Fruit fly (Drosophila melanogaster) whole organism, embryonic: ENCODE data around the gene CG43645.

ENCODE experiments used
- ATbp ChIP-seq: fragments of 200-800 bp; sonication (Bioruptor generic); optimal IDR thresholded peaks from 2 replicates; lab custom pipeline; 2017; ENCODE audit warnings: missing biosample characterization, mild to moderate bottlenecking, missing genetic modification characterization, missing genetic modification reagents
- CG10366 ChIP-seq: fragments of 200-800 bp; sonication (Bioruptor generic); IDR thresholded peaks from 2 replicates; pipeline ENCODE4 v1.3.6; 2022; ENCODE audit warnings: missing biosample characterization, missing genetic modification characterization
- CG10462 ChIP-seq: fragments of 200-800 bp; sonication (Bioruptor generic); optimal IDR thresholded peaks from 2 replicates; lab custom pipeline; 2016; ENCODE audit warnings: missing biosample characterization, missing genetic modification characterization
- CG11398 ChIP-seq: fragments of 200-800 bp; sonication (Bioruptor generic); optimal IDR thresholded peaks from 2 replicates; lab custom pipeline; 2016; ENCODE audit warnings: missing biosample characterization, missing genetic modification characterization
- CG11695 ChIP-seq: fragments of 200-800 bp; sonication (Bioruptor generic); IDR thresholded peaks from 3 replicates; pipeline ENCODE4 v1.3.6; 2022; ENCODE audit warnings: missing biosample characterization, missing genetic modification characterization
- CG12155 ChIP-seq: fragments of 200-800 bp; sonication (Bioruptor generic); optimal IDR thresholded peaks from 3 replicates; lab custom pipeline; 2016; ENCODE audit warnings: missing biosample characterization, missing genetic modification characterization
- CG12744 ChIP-seq: fragments of 200-800 bp; sonication (Bioruptor generic); optimal IDR thresholded peaks from 2 replicates; lab custom pipeline; 2016; ENCODE audit warnings: missing biosample characterization, missing genetic modification characterization
- CG13123 ChIP-seq: fragments of 200-800 bp; sonication (Bioruptor generic); optimal IDR thresholded peaks from 2 replicates; lab custom pipeline; 2016; ENCODE audit warnings: missing biosample characterization, missing genetic modification characterization
- CG16815 ChIP-seq: fragments of 200-800 bp; sonication (Bioruptor generic); optimal IDR thresholded peaks from 3 replicates; lab custom pipeline; 2017; ENCODE audit warnings: missing biosample characterization, mild to moderate bottlenecking, missing genetic modification characterization
- CG17912 ChIP-seq: fragments of 200-800 bp; sonication (Bioruptor generic); optimal IDR thresholded peaks from 2 replicates; lab custom pipeline; 2018; ENCODE audit warnings: missing biosample characterization, mild to moderate bottlenecking, missing genetic modification characterization
- CG18011 ChIP-seq: fragments of 200-800 bp; sonication (Bioruptor generic); optimal IDR thresholded peaks from 2 replicates; lab custom pipeline; 2017; ENCODE audit warnings: missing biosample characterization, missing genetic modification characterization, mild to moderate bottlenecking, moderate library complexity, missing genotype
- CG2120 ChIP-seq: fragments of 200-800 bp; sonication (Bioruptor generic); optimal IDR thresholded peaks from 3 replicates; lab custom pipeline; 2016; ENCODE audit warnings: missing biosample characterization, missing genetic modification characterization
- CG3065 ChIP-seq: fragments of 200-800 bp; sonication (Bioruptor generic); optimal IDR thresholded peaks from 2 replicates; lab custom pipeline; 2016; ENCODE audit warnings: missing biosample characterization, missing genetic modification characterization
- CG6689 ChIP-seq: fragments of 200-800 bp; sonication (Bioruptor generic); IDR thresholded peaks from 2 replicates; pipeline ENCODE4 v1.3.6; 2022; ENCODE audit warnings: missing biosample characterization, missing genetic modification characterization
- CG8281 ChIP-seq: fragments of 200-800 bp; sonication (Bioruptor generic); optimal IDR thresholded peaks from 2 replicates; lab custom pipeline; 2018; ENCODE audit warnings: missing biosample characterization, mild to moderate bottlenecking, missing genetic modification characterization, moderate library complexity
- CG8765 ChIP-seq: fragments of 200-800 bp; sonication (Bioruptor generic); IDR thresholded peaks from 2 replicates; pipeline ENCODE4 v1.3.6; 2022; ENCODE audit warnings: missing biosample characterization, missing genetic modification characterization
- D19A ChIP-seq: fragments of 200-800 bp; optimal IDR thresholded peaks from 3 replicates; lab custom pipeline; 2019; ENCODE audit warnings: missing biosample characterization, mild to moderate bottlenecking, missing genetic modification characterization, moderate library complexity
- Dip3 ChIP-seq: fragments of 200-800 bp; sonication (Bioruptor generic); optimal IDR thresholded peaks from 3 replicates; lab custom pipeline; 2016; ENCODE audit warnings: missing biosample characterization, missing genetic modification characterization
- Doc3 ChIP-seq: fragments of 200-800 bp; sonication (Bioruptor generic); IDR thresholded peaks from 3 replicates; pipeline ENCODE4 v1.3.6; 2022; ENCODE audit warnings: missing biosample characterization, missing genetic modification characterization; ENCODE audit not compliant: partially characterized antibody
- Gsc ChIP-seq: fragments of 200-800 bp; sonication (Bioruptor generic); IDR thresholded peaks from 2 replicates; pipeline ENCODE4 v1.3.6; 2022; ENCODE audit warnings: missing biosample characterization, missing genetic modification characterization
- Gug ChIP-seq: fragments of 200-800 bp; sonication (Bioruptor generic); IDR thresholded peaks from 4 replicates; pipeline ENCODE4 v1.3.6; 2022; ENCODE audit warnings: missing biosample characterization, missing genetic modification characterization
- H15 ChIP-seq: fragments of 200-800 bp; sonication (Bioruptor generic); IDR thresholded peaks from 3 replicates; pipeline ENCODE4 v1.3.6; 2022; ENCODE audit warnings: missing biosample characterization, missing genetic modification characterization
- Lim3 ChIP-seq: fragments of 200-800 bp; sonication (Bioruptor generic); IDR thresholded peaks from 2 replicates; pipeline ENCODE4 v1.3.6; 2022; ENCODE audit warnings: missing biosample characterization, missing genetic modification characterization
- Lpt ChIP-seq: fragments of >200 bp; optimal IDR thresholded peaks from 2 replicates; lab custom pipeline; 2018; ENCODE audit warnings: missing biosample characterization, missing genetic modification characterization
- Mrtf ChIP-seq: fragments of 200-800 bp; sonication (Bioruptor generic); IDR thresholded peaks from 3 replicates; pipeline ENCODE4 v1.3.6; 2022; ENCODE audit warnings: missing biosample characterization, missing genetic modification characterization
- Oli ChIP-seq: fragments of 200-800 bp; sonication (Bioruptor generic); optimal IDR thresholded peaks from 2 replicates; lab custom pipeline; 2018; ENCODE audit warnings: missing biosample characterization, mild to moderate bottlenecking, missing genetic modification characterization, moderate library complexity
- PHDP ChIP-seq: fragments of 200-800 bp; sonication (Bioruptor generic); optimal IDR thresholded peaks from 3 replicates; lab custom pipeline; 2018; ENCODE audit warnings: missing biosample characterization, mild to moderate bottlenecking, missing genetic modification characterization, moderate library complexity
- Pdp1 ChIP-seq, 2 experiments: fragments of 200-800 bp; sonication (Bioruptor generic); optimal IDR thresholded peaks; 3 replicates each; lab custom pipeline; 2016; ENCODE audit warnings: missing biosample characterization in 2 of 2, missing genetic modification characterization in 2 of 2, mild to moderate bottlenecking in 1 of 2, moderate library complexity in 1 of 2
- Six4 ChIP-seq: fragments of 200-800 bp; sonication (Bioruptor generic); optimal IDR thresholded peaks from 2 replicates; lab custom pipeline; 2016; ENCODE audit warnings: missing biosample characterization, missing genetic modification characterization
- TFAM ChIP-seq: fragments of 200-800 bp; sonication (Bioruptor generic); optimal IDR thresholded peaks from 2 replicates; lab custom pipeline; 2017; ENCODE audit warnings: missing biosample characterization, missing genetic modification characterization, inconsistent platforms
- ab ChIP-seq: fragments of 200-800 bp; sonication (Bioruptor generic); optimal IDR thresholded peaks from 2 replicates; lab custom pipeline; 2016; ENCODE audit warnings: missing biosample characterization, missing genetic modification characterization
- cato ChIP-seq: fragments of 200-800 bp; sonication (Bioruptor generic); optimal IDR thresholded peaks from 2 replicates; lab custom pipeline; 2016; ENCODE audit warnings: missing biosample characterization, missing genetic modification characterization, borderline replicate concordance
- crc ChIP-seq: fragments of 200-800 bp; sonication (Bioruptor generic); optimal IDR thresholded peaks from 2 replicates; lab custom pipeline; 2016; ENCODE audit warnings: missing biosample characterization, missing genetic modification characterization
- crol ChIP-seq: fragments of 200-800 bp; sonication (Bioruptor generic); IDR thresholded peaks from 2 replicates; pipeline ENCODE4 v1.3.6; 2022; ENCODE audit warnings: missing biosample characterization, missing genetic modification characterization
- dpn ChIP-seq, 2 experiments: fragments of 200-800 bp; sonication (Bioruptor generic); optimal IDR thresholded peaks; 3 replicates each; lab custom pipeline; 2016; ENCODE audit warnings: missing biosample characterization in 2 of 2, missing genetic modification characterization in 2 of 2
- gce ChIP-seq: fragments of 200-800 bp; sonication (Bioruptor generic); IDR thresholded peaks from 3 replicates; pipeline ENCODE4 v1.3.6; 2022; ENCODE audit warnings: missing biosample characterization, missing genetic modification characterization
- gcm2 ChIP-seq: fragments of 200-800 bp; sonication (Bioruptor generic); optimal IDR thresholded peaks from 2 replicates; lab custom pipeline; 2016; ENCODE audit warnings: missing biosample characterization, missing genetic modification characterization
- h ChIP-seq: fragments of >200 bp; optimal IDR thresholded peaks from 2 replicates; lab custom pipeline; 2017
- hb ChIP-seq: fragments of 200-800 bp; sonication (Bioruptor generic); IDR thresholded peaks from 3 replicates; pipeline ENCODE4 v1.3.6; 2022; ENCODE audit warnings: missing biosample characterization, missing genetic modification characterization; ENCODE audit not compliant: partially characterized antibody
- lbe ChIP-seq: fragments of 200-800 bp; sonication (Bioruptor generic); optimal IDR thresholded peaks from 2 replicates; lab custom pipeline; 2016; ENCODE audit warnings: missing biosample characterization, mild to moderate bottlenecking, missing genetic modification characterization
- mam ChIP-seq: fragments of 200-800 bp; sonication (Bioruptor generic); optimal IDR thresholded peaks from 3 replicates; lab custom pipeline; 2016; ENCODE audit warnings: missing biosample characterization, missing genetic modification characterization
- pros ChIP-seq: fragments of 200-800 bp; sonication (Bioruptor generic); optimal IDR thresholded peaks from 3 replicates; lab custom pipeline; 2019; ENCODE audit warnings: missing biosample characterization, mild to moderate bottlenecking, missing genetic modification characterization, moderate library complexity
- ro ChIP-seq: fragments of 200-800 bp; sonication (Bioruptor generic); IDR thresholded peaks from 2 replicates; pipeline ENCODE4 v1.3.6; 2022; ENCODE audit warnings: missing biosample characterization, missing genetic modification characterization
- sr ChIP-seq: fragments of 200-800 bp; sonication (Bioruptor generic); IDR thresholded peaks from 3 replicates; pipeline ENCODE4 v1.3.6; 2022; ENCODE audit warnings: missing biosample characterization, missing genetic modification characterization
- tin ChIP-seq: fragments of 200-800 bp; sonication (Bioruptor generic); optimal IDR thresholded peaks from 3 replicates; lab custom pipeline; 2016; ENCODE audit warnings: missing biosample characterization, missing genetic modification characterization
- tll ChIP-seq, 2 experiments: fragments of 200-800 bp in 1 of 2; fragments of >200 bp in 1 of 2; sonication (Bioruptor generic) in 1 of 2; optimal IDR thresholded peaks; 2 replicates each; lab custom pipeline; 2017 to 2019; ENCODE audit warnings: missing biosample characterization in 2 of 2, missing genetic modification characterization in 2 of 2, mild to moderate bottlenecking in 1 of 2, moderate library complexity in 1 of 2
- tna ChIP-seq: fragments of 200-800 bp; sonication (Bioruptor generic); IDR thresholded peaks from 2 replicates; pipeline ENCODE4 v1.3.6; 2022; ENCODE audit warnings: missing biosample characterization, missing genetic modification characterization; ENCODE audit not compliant: partially characterized antibody
- usp ChIP-seq: fragments of >200 bp; optimal IDR thresholded peaks from 2 replicates; lab custom pipeline; 2017; ENCODE audit warnings: missing biosample characterization, missing genetic modification characterization
- vnd ChIP-seq: fragments of 200-800 bp; sonication (Bioruptor generic); IDR thresholded peaks from 3 replicates; pipeline ENCODE4 v1.3.6; 2022; ENCODE audit warnings: missing biosample characterization, missing genetic modification characterization; ENCODE audit not compliant: partially characterized antibody
- zen2 ChIP-seq: fragments of 200-800 bp; sonication (Bioruptor generic); IDR thresholded peaks from 3 replicates; pipeline ENCODE4 v1.3.6; 2022; ENCODE audit warnings: missing biosample characterization, missing genetic modification characterization; ENCODE audit not compliant: partially characterized antibody
- zf30C ChIP-seq: fragments of 200-800 bp; sonication (Bioruptor generic); optimal IDR thresholded peaks from 3 replicates; lab custom pipeline; 2018; ENCODE audit warnings: missing biosample characterization, mild to moderate bottlenecking, missing genetic modification characterization

CG43645 gene

DNA sequence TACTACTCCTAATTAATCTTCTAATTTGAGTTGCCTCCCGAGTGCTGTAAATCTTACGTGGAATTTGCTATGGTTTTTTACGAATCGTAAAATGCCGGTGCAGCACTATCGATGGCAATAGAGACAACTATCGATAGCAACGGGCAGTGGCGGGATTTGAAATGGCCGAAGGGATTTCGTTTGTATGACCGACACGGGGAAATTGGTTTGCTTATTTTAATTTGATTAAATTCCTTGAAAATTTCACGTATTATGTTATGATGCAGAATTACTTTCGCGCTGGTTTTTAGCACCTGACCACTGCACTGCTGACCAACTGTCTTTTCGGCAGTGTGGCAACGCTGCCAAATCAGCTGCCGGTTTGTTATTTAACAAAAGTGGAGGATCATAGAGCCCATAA, 1.4 kb upstream of the CG43645 start, which contains the start of the genes GCS2beta and CG5131 (continued):
- peak; percentile 84 for TF ChIP-seq CG3065
- TF ChIP-seq Pdp1 (GFP tag; optimal IDR thresholded peaks at IDR 0.05; lab: Kevin White, UChicago), result peak; percentile 97 to 98
- TF ChIP-seq CG8765, result peak; percentile 83
- TF ChIP-seq CG11695 (GFP tag; lab: Robert Waterston, UW), result peak; percentile 84; the same call in 2 of the 3 replicates
- peak; percentile 41; the same call in 1 of the 2 replicates for TF ChIP-seq crol (GFP tag; lab: Robert Waterston, UW)
- TF ChIP-seq Lpt, result no peak
- peak; percentile 73 for TF ChIP-seq gcm2 (GFP tag; lab: Kevin White, UChicago)
- peak; percentile 85 for TF ChIP-seq Mrtf (GFP tag; lab: Robert Waterston, UW)
- peak; percentile 74; the same call in 2 of the 3 replicates for TF ChIP-seq zen2 (GFP tag; lab: Robert Waterston, UW)
- TF ChIP-seq CG2120 (GFP tag; lab: Kevin White, UChicago), result peak; percentile 98
- peak; percentile 89 for TF ChIP-seq cato (GFP tag; lab: Kevin White, UChicago)
- peak; percentile 89 for TF ChIP-seq CG10462 (GFP tag; lab: Kevin White, UChicago)
- TF ChIP-seq Oli (tag; lab: Kevin White, UChicago), result peak; percentile 85
- TF ChIP-seq hb (GFP tag; lab: Robert Waterston, UW), result peak; percentile 91
- TF ChIP-seq tll (GFP tag; optimal IDR thresholded peaks at IDR 0.05; lab: Kevin White, UChicago), result no peak
- TF ChIP-seq CG16815 (GFP tag; lab: Kevin White, UChicago), result peak; percentile 91
- TF ChIP-seq CG11398 (GFP tag; lab: Kevin White, UChicago), result peak; percentile 92
- no peak for TF ChIP-seq lbe (GFP tag; lab: Kevin White, UChicago)
- TF ChIP-seq h (lab: Kevin White, UChicago), result no peak
- peak; percentile 49 for TF ChIP-seq CG17912 (GFP tag; lab: Kevin White, UChicago)
- TF ChIP-seq Six4 (GFP tag; lab: Kevin White, UChicago), result peak; percentile 90
- TF ChIP-seq PHDP (tag; lab: Kevin White, UChicago), result peak; percentile 92
- peak; percentile 93 for TF ChIP-seq CG10366 (GFP tag; lab: Robert Waterston, UW)
- TF ChIP-seq CG12744 (GFP tag; lab: Kevin White, UChicago), result peak; percentile 75
- peak; percentile 89 for TF ChIP-seq vnd (GFP tag; lab: Robert Waterston, UW)
- peak; percentile 95 for TF ChIP-seq CG12155 (GFP tag; lab: Kevin White, UChicago)
- TF ChIP-seq zf30C (GFP tag; lab: Kevin White, UChicago), result no peak
- peak; percentile 47; the same call in 1 of the 2 replicates for TF ChIP-seq Lim3 (GFP tag; lab: Robert Waterston, UW)
- peak; percentile 97 for TF ChIP-seq Gug (GFP tag; lab: Robert Waterston, UW)
- TF ChIP-seq ro (GFP tag; lab: Robert Waterston, UW), result peak; percentile 75
- TF ChIP-seq CG6689 (GFP tag; lab: Robert Waterston, UW), result peak; percentile 92
- TF ChIP-seq mam (GFP tag; lab: Kevin White, UChicago), result peak; percentile 98
- TF ChIP-seq ATbp (GFP tag; lab: Kevin White, UChicago), result peak; percentile 80
- TF ChIP-seq usp, result no peak
- TF ChIP-seq Gsc (GFP tag; lab: Robert Waterston, UW), result peak; percentile 84
- 0 out of 3 replicates have a peak, but pooled peaks have one; percentile 68 for TF ChIP-seq gce (GFP tag; lab: Robert Waterston, UW)
- peak; percentile 51 for TF ChIP-seq TFAM (GFP tag; lab: Kevin White, UChicago)
- TF ChIP-seq pros (GFP tag; lab: Kevin White, UChicago), result no peak
- peak; percentile 94 for TF ChIP-seq ab (GFP tag; lab: Kevin White, UChicago)
- TF ChIP-seq dpn (GFP tag; optimal IDR thresholded peaks at IDR 0.05; lab: Kevin White, UChicago), result peak; percentile 97
- TF ChIP-seq Dip3 (GFP tag; lab: Kevin White, UChicago), result peak; percentile 96
- TF ChIP-seq sr (GFP tag; lab: Robert Waterston, UW), result peak; percentile 38; the same call in 1 of the 3 replicates
- peak; percentile 94 for TF ChIP-seq Doc3
- TF ChIP-seq CG13123, result peak; percentile 88
- TF ChIP-seq tna, result peak; percentile 83
- TF ChIP-seq D19A (tag; lab: Kevin White, UChicago), result no peak
- TF ChIP-seq CG8281 (tag; lab: Kevin White, UChicago), result peak; percentile 57
- peak; percentile 92 for TF ChIP-seq crc
- TF ChIP-seq H15 (GFP tag; lab: Robert Waterston, UW), result peak; percentile 92
- TF ChIP-seq CG18011 (GFP tag; lab: Kevin White, UChicago), result peak; percentile 88
- TF ChIP-seq tin (GFP tag; lab: Kevin White, UChicago), result peak; percentile 95
